Worm (Caenorhabditis elegans) whole organism, L4 larva: ENCODE data around the gene uvs-1.

Source experiments
- aha-1 ChIP-seq: fragments of 150-350 bp; peaks from one replicate; lab custom pipeline; 2014; ENCODE audit warnings: missing biosample characterization, missing genetic modification characterization
- aly-2 ChIP-seq: sonication (generic microtip); optimal IDR thresholded peaks from 2 replicates; lab custom pipeline; 2018; ENCODE audit warnings: missing biosample characterization, missing genetic modification characterization
- ama-1 ChIP-seq: fragments of 150-350 bp; optimal IDR thresholded peaks from 2 replicates; lab custom pipeline; 2014; ENCODE audit warnings: inconsistent platforms, mixed read lengths
- jun-1 ChIP-seq: fragments of 150-350 bp; optimal IDR thresholded peaks from 2 replicates; lab custom pipeline; 2014; ENCODE audit warnings: missing biosample characterization, missing genetic modification reagents, missing genetic modification characterization
- lin-29 ChIP-seq: fragments of 200-800 bp; sonication (Bioruptor generic); IDR thresholded peaks from 2 replicates; pipeline ENCODE4 v1.3.6; 2022; ENCODE audit warnings: missing genetic modification reagents, missing genetic modification characterization, missing compliant biosample characterization
- lin-39 ChIP-seq: fragments of 150-350 bp; optimal IDR thresholded peaks from 2 replicates; lab custom pipeline; 2014; ENCODE audit warnings: missing biosample characterization, missing genetic modification reagents, missing genetic modification characterization
- mes-2 ChIP-seq: sonication (generic microtip); optimal IDR thresholded peaks from 2 replicates; lab custom pipeline; 2016; ENCODE audit warnings: missing genotype, mild to moderate bottlenecking, missing genetic modification characterization, missing compliant biosample characterization; ENCODE audit not compliant: poor library complexity, severe bottlenecking
- nhr-11 ChIP-seq: fragments of 150-350 bp; optimal IDR thresholded peaks from 2 replicates; lab custom pipeline; 2014; ENCODE audit warnings: missing biosample characterization, missing genetic modification characterization
- nhr-237 ChIP-seq: sonication (generic microtip); optimal IDR thresholded peaks from 2 replicates; lab custom pipeline; 2017; ENCODE audit warnings: missing biosample characterization, missing genetic modification characterization
- pha-4 ChIP-seq, 2 experiments: fragments of 150-350 bp in 1 of 2; fragments of 200-800 bp in 1 of 2; sonication (Bioruptor generic) in 1 of 2; IDR thresholded peaks in 1 of 2; optimal IDR thresholded peaks in 1 of 2; 2 replicates each; pipeline versions ENCODE4 v1.3.6 to Lab custom; 2014 to 2022; ENCODE audit warnings: missing genetic modification characterization in 2 of 2, missing genetic modification reagents in 2 of 2, missing biosample characterization in 1 of 2, missing compliant biosample characterization in 1 of 2
- pqm-1 ChIP-seq: sonication (generic microtip); optimal IDR thresholded peaks from 2 replicates; lab custom pipeline; 2017; ENCODE audit warnings: missing biosample characterization, missing genetic modification characterization
- snpc-4 ChIP-seq: fragments of 150-350 bp; optimal IDR thresholded peaks from 2 replicates; lab custom pipeline; 2014; ENCODE audit warnings: missing biosample characterization, missing genetic modification characterization

DNA sequence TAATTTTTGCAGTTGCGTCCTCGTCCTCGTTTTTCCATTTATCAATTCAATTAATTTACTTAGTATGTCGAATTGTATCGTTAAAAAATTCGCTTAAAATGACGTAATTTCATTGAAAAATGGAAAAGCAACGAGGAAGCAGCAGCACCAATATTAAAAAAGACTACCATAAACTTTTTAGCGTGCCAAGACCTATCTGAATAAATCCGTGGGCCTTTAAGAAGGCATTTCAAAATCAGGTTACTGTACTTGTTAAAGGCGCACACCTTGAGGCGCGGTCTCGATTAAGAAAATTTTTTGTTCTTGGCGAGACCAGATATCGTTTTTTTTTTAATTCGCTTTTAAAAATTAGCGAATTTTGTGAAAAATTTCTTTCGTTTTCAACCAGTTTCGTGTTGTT is 30.4 kb downstream of the uvs-1 start:
- TF ChIP-seq lin-29 (no peak), aha-1 (no peak), nhr-11 (tag; lab: Kevin White, UChicago) (no peak), ama-1 (lab: Kevin White, UChicago) (no peak), jun-1 (tag; lab: Kevin White, UChicago) (no peak), pqm-1 (tag; lab: Kevin White, UChicago) (no peak), snpc-4 (no peak), nhr-237 (tag; lab: Kevin White, UChicago) (no peak), pha-4 (GFP tag; IDR thresholded peaks at IDR 0.05; lab: Robert Waterston, UW) (no peak), pha-4 (tag; optimal IDR thresholded peaks at IDR 0.05; lab: Kevin White, UChicago) (no peak), lin-39 (tag; lab: Kevin White, UChicago) (no peak), aly-2 (tag; lab: Kevin White, UChicago) (no peak), mes-2 (tag; lab: Kevin White, UChicago) (no peak)
